Worm (Caenorhabditis elegans) whole organism, L4 larva: ENCODE data around the gene fbxb-96.

ENCODE experiments used
- F26F4.8 ChIP-seq: fragments of 200-800 bp; sonication (Bioruptor generic); conservative IDR thresholded peaks from 2 replicates; pipeline ENCODE4 v1.3.6; 2022; ENCODE audit warnings: missing genetic modification characterization, missing compliant biosample characterization
- Y75B8A.6 ChIP-seq: fragments of 200-800 bp; sonication (Bioruptor generic); IDR thresholded peaks from 2 replicates; pipeline ENCODE4 v1.3.6; 2022; ENCODE audit warnings: missing genetic modification reagents, missing genetic modification characterization, missing compliant biosample characterization
- ZK546.5 ChIP-seq, 2 experiments: sonication (generic microtip); optimal IDR thresholded peaks; 2 replicates each; lab custom pipeline; 2017; ENCODE audit warnings: missing biosample characterization in 2 of 2, missing genetic modification characterization in 2 of 2
- aha-1 ChIP-seq: fragments of 150-350 bp; peaks from one replicate; lab custom pipeline; 2014; ENCODE audit warnings: missing biosample characterization, missing genetic modification characterization
- ces-1 ChIP-seq: fragments of 150-350 bp; sonication (generic microtip); optimal IDR thresholded peaks from 4 replicates; lab custom pipeline; 2014; ENCODE audit warnings: missing biosample characterization, missing genetic modification reagents, missing genetic modification characterization
- daf-16 ChIP-seq, 3 experiments: sonication (generic microtip); optimal IDR thresholded peaks; 2 replicates each; lab custom pipeline; 2016 to 2017; ENCODE audit warnings: missing genetic modification characterization in 3 of 3, missing genetic modification reagents in 3 of 3, mild to moderate bottlenecking in 2 of 3, missing compliant biosample characterization in 2 of 3, missing biosample characterization in 1 of 3, moderate library complexity in 1 of 3
- dmd-6 ChIP-seq: fragments of 200-800 bp; sonication (Bioruptor generic); IDR thresholded peaks from 2 replicates; pipeline ENCODE4 v1.3.6; 2022; ENCODE audit warnings: missing genetic modification reagents, missing genetic modification characterization, missing compliant biosample characterization
- dmd-8 ChIP-seq: fragments of 200-800 bp; sonication (Bioruptor generic); IDR thresholded peaks from 2 replicates; pipeline ENCODE4 v1.3.6; 2022; ENCODE audit warnings: missing genetic modification characterization, missing compliant biosample characterization
- dpl-1 ChIP-seq: fragments of 150-350 bp; optimal IDR thresholded peaks from 2 replicates; lab custom pipeline; 2014; ENCODE audit warnings: missing biosample characterization, missing genetic modification reagents, missing genetic modification characterization
- egl-43 ChIP-seq: fragments of 200-800 bp; sonication (Bioruptor generic); IDR thresholded peaks from 2 replicates; pipeline ENCODE4 v1.3.6; 2022; ENCODE audit warnings: missing genetic modification reagents, missing genetic modification characterization, missing compliant biosample characterization
- fkh-10 ChIP-seq: fragments of 150-350 bp; optimal IDR thresholded peaks from 2 replicates; lab custom pipeline; 2014; ENCODE audit warnings: missing biosample characterization, missing genetic modification reagents, missing genetic modification characterization
- hlh-30 ChIP-seq: sonication (generic microtip); optimal IDR thresholded peaks from 2 replicates; lab custom pipeline; 2017; ENCODE audit warnings: antibody characterized with exemption, mild to moderate bottlenecking, missing genetic modification characterization, missing compliant biosample characterization; ENCODE audit not compliant: insufficient read depth
- lim-7 ChIP-seq: fragments of 200-800 bp; sonication (Bioruptor generic); IDR thresholded peaks from 2 replicates; pipeline ENCODE4 v1.3.6; 2022; ENCODE audit warnings: missing genetic modification characterization, missing compliant biosample characterization
- lin-38 ChIP-seq: fragments of 200-800 bp; sonication (Bioruptor generic); IDR thresholded peaks from 2 replicates; pipeline ENCODE4 v1.3.6; 2022; ENCODE audit warnings: missing genetic modification reagents, missing genetic modification characterization, missing compliant biosample characterization
- lin-39 ChIP-seq: fragments of 150-350 bp; optimal IDR thresholded peaks from 2 replicates; lab custom pipeline; 2014; ENCODE audit warnings: missing biosample characterization, missing genetic modification reagents, missing genetic modification characterization
- lir-3 ChIP-seq: sonication (generic microtip); optimal IDR thresholded peaks from 2 replicates; lab custom pipeline; 2016; ENCODE audit warnings: mild to moderate bottlenecking, missing genetic modification characterization, missing compliant biosample characterization
- lsy-2 ChIP-seq, 2 experiments: fragments of 150-350 bp in 1 of 2; sonication (generic microtip) in 1 of 2; optimal IDR thresholded peaks; 2 replicates each; lab custom pipeline; 2014 to 2017; ENCODE audit warnings: missing biosample characterization in 2 of 2, missing genetic modification characterization in 2 of 2
- madf-5 ChIP-seq, 2 experiments: fragments of 200-800 bp; sonication (Bioruptor generic); IDR thresholded peaks; 2 replicates each; pipeline ENCODE4 v1.3.6; 2022; ENCODE audit warnings: missing compliant biosample characterization in 2 of 2, missing genetic modification characterization in 2 of 2
- madf-9 ChIP-seq: fragments of 200-800 bp; sonication (Bioruptor generic); conservative IDR thresholded peaks from 2 replicates; pipeline ENCODE4 v1.3.6; 2022; ENCODE audit warnings: missing genetic modification reagents, missing genetic modification characterization, missing compliant biosample characterization
- mes-2 ChIP-seq: sonication (generic microtip); optimal IDR thresholded peaks from 2 replicates; lab custom pipeline; 2016; ENCODE audit warnings: missing genotype, mild to moderate bottlenecking, missing genetic modification characterization, missing compliant biosample characterization; ENCODE audit not compliant: poor library complexity, severe bottlenecking
- mxl-2 ChIP-seq: fragments of 200-800 bp; sonication (Bioruptor generic); conservative IDR thresholded peaks from 2 replicates; pipeline ENCODE4 v1.3.6; 2022; ENCODE audit warnings: missing genetic modification reagents, missing genetic modification characterization, missing compliant biosample characterization
- nhr-11 ChIP-seq: fragments of 150-350 bp; optimal IDR thresholded peaks from 2 replicates; lab custom pipeline; 2014; ENCODE audit warnings: missing biosample characterization, missing genetic modification characterization
- nhr-111 ChIP-seq: fragments of 200-800 bp; sonication (Bioruptor generic); optimal IDR thresholded peaks from 2 replicates; lab custom pipeline; 2018; ENCODE audit warnings: mild to moderate bottlenecking, missing genetic modification characterization, missing compliant biosample characterization
- nhr-41 ChIP-seq: fragments of 200-800 bp; sonication (Bioruptor generic); IDR thresholded peaks from 2 replicates; pipeline ENCODE4 v1.3.6; 2022; ENCODE audit warnings: missing genetic modification reagents, missing genetic modification characterization, missing compliant biosample characterization
- nhr-42 ChIP-seq: fragments of 200-800 bp; sonication (Bioruptor generic); IDR thresholded peaks from 2 replicates; pipeline ENCODE4 v1.3.6; 2022; ENCODE audit warnings: missing genetic modification characterization, missing compliant biosample characterization
- nhr-77 ChIP-seq: fragments of 150-350 bp; optimal IDR thresholded peaks from 2 replicates; lab custom pipeline; 2014; ENCODE audit warnings: missing biosample characterization, missing genetic modification characterization
- php-3 ChIP-seq: fragments of 200-800 bp; sonication (Bioruptor generic); IDR thresholded peaks from 2 replicates; pipeline ENCODE4 v1.3.6; 2022; ENCODE audit warnings: missing genetic modification reagents, missing genetic modification characterization, missing compliant biosample characterization
- pqm-1 ChIP-seq: sonication (generic microtip); optimal IDR thresholded peaks from 2 replicates; lab custom pipeline; 2017; ENCODE audit warnings: missing biosample characterization, missing genetic modification characterization
- rbr-2 ChIP-seq: sonication (generic microtip); optimal IDR thresholded peaks from 2 replicates; lab custom pipeline; 2016; ENCODE audit warnings: missing genotype, missing genetic modification characterization, missing compliant biosample characterization
- sdz-12 ChIP-seq: fragments of 200-800 bp; sonication (Bioruptor generic); optimal IDR thresholded peaks from 2 replicates; lab custom pipeline; 2018; ENCODE audit warnings: mild to moderate bottlenecking, missing genetic modification characterization, missing compliant biosample characterization
- skn-1 ChIP-seq: fragments of 150-350 bp; optimal IDR thresholded peaks from 2 replicates; lab custom pipeline; 2014; ENCODE audit warnings: missing biosample characterization, missing genetic modification characterization
- unc-62 ChIP-seq, 3 experiments: fragments of 150-350 bp in 1 of 3; sonication (generic microtip); optimal IDR thresholded peaks in 2 of 3; peaks in 1 of 3; 1 replicate in 1 of 3; 2 replicates in 2 of 3; lab custom pipeline; 2014 to 2017; ENCODE audit warnings: missing biosample characterization in 3 of 3, missing genetic modification characterization in 3 of 3, missing genetic modification reagents in 3 of 3, missing genotype in 1 of 3
- zag-1 ChIP-seq: fragments of 150-350 bp; optimal IDR thresholded peaks from 2 replicates; lab custom pipeline; 2014; ENCODE audit warnings: missing biosample characterization, missing genetic modification characterization
- zip-2 ChIP-seq: fragments of 150-350 bp; optimal IDR thresholded peaks from 2 replicates; lab custom pipeline; 2014; ENCODE audit warnings: missing biosample characterization, missing genetic modification characterization

The fbxb-96 gene

DNA sequence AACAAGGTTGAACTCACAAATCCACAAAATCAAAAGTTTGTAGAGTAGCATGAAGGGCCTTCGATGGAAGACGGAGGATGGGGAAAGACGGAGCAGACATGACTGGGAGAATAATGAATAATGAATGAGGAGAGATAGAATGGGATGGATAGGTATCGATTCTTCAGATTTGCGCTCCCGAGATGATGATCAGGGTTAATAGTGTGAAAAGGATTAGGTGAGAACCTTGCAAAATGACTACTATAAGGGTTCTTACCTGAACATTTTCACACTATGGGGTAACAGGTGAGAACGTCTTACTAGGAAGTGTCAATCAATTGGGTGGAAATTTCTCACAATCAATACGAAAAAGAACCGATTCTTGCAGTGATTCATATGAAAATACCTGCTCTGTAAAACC lies at the start of gene fbxb-96:
TSS of gene fbxb-96 (minus strand) at position 101 of the 400 bp plus-strand sequence.
- TF ChIP-seq zip-2: no peak
- no peak for TF ChIP-seq F26F4.8 (GFP tag; lab: Robert Waterston, UW)
- no peak for TF ChIP-seq nhr-11 (tag; lab: Kevin White, UChicago)
- TF ChIP-seq dmd-6 (GFP tag; lab: Robert Waterston, UW): no peak
- TF ChIP-seq nhr-77: no peak
- TF ChIP-seq nhr-111 (GFP tag; lab: Kevin White, UChicago): no peak
- no peak for TF ChIP-seq madf-9 (GFP tag; lab: Robert Waterston, UW)
- TF ChIP-seq aha-1 (tag; lab: Kevin White, UChicago): no peak
- no peak for TF ChIP-seq dpl-1 (GFP tag; lab: Kevin White, UChicago)
- TF ChIP-seq madf-5 (GFP tag; IDR thresholded peaks at IDR 0.05; lab: Robert Waterston, UW): no peak
- no peak for TF ChIP-seq rbr-2 (tag; lab: Kevin White, UChicago)
- no peak for TF ChIP-seq ZK546.5 (tag; optimal IDR thresholded peaks at IDR 0.05; lab: Kevin White, UChicago)
- no peak for TF ChIP-seq ces-1 (GFP tag; lab: Kevin White, UChicago)
- no peak for TF ChIP-seq fkh-10 (GFP tag; lab: Kevin White, UChicago)
- no peak for TF ChIP-seq nhr-41 (GFP tag; lab: Robert Waterston, UW)
- no peak for TF ChIP-seq lin-38 (GFP tag; lab: Robert Waterston, UW)
- TF ChIP-seq skn-1 (tag; lab: Kevin White, UChicago): no peak
- no peak for TF ChIP-seq lim-7 (GFP tag; lab: Robert Waterston, UW)
- no peak for TF ChIP-seq egl-43 (GFP tag; lab: Robert Waterston, UW)
- TF ChIP-seq lin-39 (tag; lab: Kevin White, UChicago): no peak

DNA sequence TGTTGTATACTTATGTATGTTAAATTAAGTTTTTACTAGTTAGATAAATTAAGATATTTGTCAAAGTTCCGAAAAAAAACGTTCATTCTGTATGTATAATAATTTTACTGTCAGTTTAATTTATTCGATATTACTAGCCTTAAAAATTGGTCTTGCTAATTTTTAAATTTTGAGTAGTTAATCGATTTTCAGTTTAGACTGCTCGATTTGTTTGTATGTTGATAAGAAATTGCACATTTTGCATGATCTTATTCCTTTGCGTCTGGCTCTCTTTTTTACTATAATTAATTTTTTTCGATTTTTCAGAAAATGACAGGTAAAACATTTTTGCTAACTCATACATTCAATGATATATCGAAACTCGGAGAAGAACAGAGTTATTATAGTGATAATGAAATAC lies 49.7 kb upstream of the fbxb-96 start, which contains the start of gene math-24:
TSS of gene math-24 (plus strand) at position 301 of the 400 bp plus-strand sequence.
- no peak for TF ChIP-seq zag-1 (tag; lab: Kevin White, UChicago)
- TF ChIP-seq, all 104 proteins: peak for 0

DNA sequence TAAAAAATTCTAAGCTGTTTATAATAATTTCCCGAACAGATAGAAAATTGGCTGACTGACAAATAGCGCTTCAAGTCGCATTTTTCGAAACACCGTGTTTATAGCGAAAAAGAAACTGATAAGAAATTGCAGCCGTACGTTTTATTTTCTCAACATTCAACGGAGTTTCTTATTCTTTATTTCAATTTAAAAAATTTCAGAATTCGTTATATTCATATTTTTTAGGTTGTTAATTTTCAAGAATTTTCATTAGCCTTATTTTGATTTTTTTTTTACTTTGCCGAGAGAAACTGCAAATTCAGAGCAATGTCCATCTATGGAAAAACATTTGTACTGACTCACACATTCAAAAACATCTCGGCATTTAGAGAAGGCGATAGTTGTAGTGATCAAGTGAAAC lies 47.7 kb upstream of the fbxb-96 start, which contains the start of gene C46F9.6:
TSS of gene C46F9.6 (plus strand) at position 301 of the 400 bp plus-strand sequence.
- TF ChIP-seq sdz-12 (GFP tag; lab: Kevin White, UChicago) (no peak), mes-2 (tag; lab: Kevin White, UChicago) (no peak), hlh-30 (tag; lab: Kevin White, UChicago) (no peak), fkh-10 (GFP tag; lab: Kevin White, UChicago) (no peak), pqm-1 (tag; lab: Kevin White, UChicago) (peak; percentile 8), dmd-8 (no peak), lir-3 (tag; lab: Kevin White, UChicago) (no peak), nhr-42 (GFP tag; lab: Robert Waterston, UW) (no peak), lin-38 (GFP tag; lab: Robert Waterston, UW) (no peak), daf-16 (GFP tag; optimal IDR thresholded peaks at IDR 0.05; lab: Kevin White, UChicago) (no peak), daf-16 (tag; optimal IDR thresholded peaks at IDR 0.05; lab: Kevin White, UChicago) (peak; percentile 60), mxl-2 (no peak), lsy-2 (tag; optimal IDR thresholded peaks at IDR 0.05; lab: Kevin White, UChicago) (no peak), lin-39 (tag; lab: Kevin White, UChicago) (no peak), unc-62 (GFP tag; optimal IDR thresholded peaks at IDR 0.05 in 1 of 2; lab: Kevin White, UChicago) (peak in 1 of 2 experiments; percentile 30), unc-62 (tag; optimal IDR thresholded peaks at IDR 0.05; lab: Kevin White, UChicago) (no peak), php-3 (no peak), nhr-11 (tag; lab: Kevin White, UChicago) (no peak)

DNA sequence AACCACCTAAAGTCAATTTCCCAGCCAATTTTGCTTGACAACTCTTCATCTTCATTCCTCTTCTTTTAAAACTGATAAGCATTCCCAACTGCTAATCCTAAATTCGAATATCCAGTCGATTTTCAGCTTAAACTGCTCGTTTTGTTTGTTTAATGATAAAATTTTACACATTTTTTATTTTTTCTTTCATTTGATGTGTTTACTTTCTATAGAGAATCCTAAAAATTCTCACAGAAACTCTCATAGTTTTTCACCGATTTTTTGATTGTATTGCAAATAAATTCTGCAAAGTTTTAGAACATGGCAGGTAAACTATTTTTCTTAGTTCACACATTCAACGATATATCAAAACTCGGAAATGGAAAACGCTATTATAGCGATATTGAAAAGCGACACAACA lies 45.6 kb upstream of the fbxb-96 start, which contains the start of gene math-25:
TSS of gene math-25 (plus strand) at position 301 of the 400 bp plus-strand sequence.
- TF ChIP-seq Y75B8A.6 (GFP tag; lab: Robert Waterston, UW): no peak
